Worm (Caenorhabditis elegans): ENCODE results near the gene smc-4.

- TF ChIP-seq him-1 (tag; optimal IDR thresholded peaks at IDR 0.05) (no peak), dao-5 (tag; optimal IDR thresholded peaks at IDR 0.05) (no peak)
Measured at ce11 chrIII:4626148-4626922, 39.0 kb downstream of the smc-4 start.
